Fruit fly (Drosophila melanogaster) whole organism, embryonic: ENCODE measurements around the gene CG10232.
A peak's percentile ranks its signal among the peaks of the same experiment; 100 is the strongest.

Experiments used
- Abd-B ChIP-seq: fragments of 200-800 bp; sonication (Bioruptor generic); optimal IDR thresholded peaks from 2 replicates; lab custom pipeline; 2018; ENCODE audit warnings: missing biosample characterization, mild to moderate bottlenecking, missing genetic modification characterization, moderate library complexity
- CG11398 ChIP-seq: fragments of 200-800 bp; sonication (Bioruptor generic); optimal IDR thresholded peaks from 2 replicates; lab custom pipeline; 2016; ENCODE audit warnings: missing biosample characterization, missing genetic modification characterization
- CG12391 ChIP-seq: fragments of 200-800 bp; sonication (Bioruptor generic); optimal IDR thresholded peaks from 3 replicates; lab custom pipeline; 2018; ENCODE audit warnings: missing biosample characterization, mild to moderate bottlenecking, missing genetic modification characterization, moderate library complexity
- CG13624 ChIP-seq: fragments of 200-800 bp; sonication (Bioruptor generic); optimal IDR thresholded peaks from 2 replicates; lab custom pipeline; 2016; ENCODE audit warnings: missing biosample characterization, missing genetic modification characterization
- CG15479 ChIP-seq: fragments of 200-800 bp; sonication (Bioruptor generic); optimal IDR thresholded peaks from 3 replicates; lab custom pipeline; 2019; ENCODE audit warnings: missing biosample characterization, mild to moderate bottlenecking, missing genetic modification characterization, moderate library complexity
- CG1603 ChIP-seq: fragments of 200-800 bp; sonication (Bioruptor generic); optimal IDR thresholded peaks from 2 replicates; lab custom pipeline; 2019; ENCODE audit warnings: missing biosample characterization, mild to moderate bottlenecking, missing genetic modification characterization, moderate library complexity
- CG16815 ChIP-seq: fragments of 200-800 bp; sonication (Bioruptor generic); optimal IDR thresholded peaks from 3 replicates; lab custom pipeline; 2017; ENCODE audit warnings: missing biosample characterization, mild to moderate bottlenecking, missing genetic modification characterization
- CG17361 ChIP-seq: fragments of 200-800 bp; sonication (Bioruptor generic); IDR thresholded peaks from 3 replicates; pipeline ENCODE4 v1.3.6; 2022; ENCODE audit warnings: missing biosample characterization, missing genetic modification characterization
- CG18619 ChIP-seq: fragments of 200-800 bp; sonication (Bioruptor generic); optimal IDR thresholded peaks from 3 replicates; lab custom pipeline; 2017; ENCODE audit warnings: missing biosample characterization, mild to moderate bottlenecking, missing genetic modification characterization
- CG30403 ChIP-seq: fragments of 200-800 bp; sonication (Bioruptor generic); optimal IDR thresholded peaks from 3 replicates; lab custom pipeline; 2016; ENCODE audit warnings: missing biosample characterization, missing genetic modification characterization
- CG30431 ChIP-seq: fragments of 200-800 bp; sonication (Bioruptor generic); optimal IDR thresholded peaks from 2 replicates; lab custom pipeline; 2017; ENCODE audit warnings: missing biosample characterization, missing genetic modification characterization
- CG4404 ChIP-seq: fragments of 200-800 bp; sonication (Bioruptor generic); IDR thresholded peaks from 2 replicates; pipeline ENCODE4 v1.3.6; 2022; ENCODE audit warnings: missing biosample characterization, missing genetic modification characterization
- CG5180 ChIP-seq: fragments of 200-800 bp; sonication (Bioruptor generic); optimal IDR thresholded peaks from 3 replicates; lab custom pipeline; 2017; ENCODE audit warnings: missing biosample characterization, missing genetic modification characterization, mild to moderate bottlenecking, moderate library complexity, missing genetic modification reagents
- CG6175 ChIP-seq: fragments of 200-800 bp; sonication (Bioruptor generic); IDR thresholded peaks from 3 replicates; pipeline ENCODE4 v1.3.6; 2022; ENCODE audit warnings: missing biosample characterization, missing genetic modification characterization
- CG6654 ChIP-seq: fragments of 200-800 bp; sonication (Bioruptor generic); optimal IDR thresholded peaks from 2 replicates; lab custom pipeline; 2017; ENCODE audit warnings: missing biosample characterization, mild to moderate bottlenecking, missing genetic modification characterization
- CG7839 ChIP-seq: fragments of 200-800 bp; sonication (Bioruptor generic); optimal IDR thresholded peaks from 3 replicates; lab custom pipeline; 2018; ENCODE audit warnings: missing biosample characterization, mild to moderate bottlenecking, missing genetic modification characterization, moderate library complexity
- CG8359 ChIP-seq: fragments of 200-800 bp; sonication (Bioruptor generic); optimal IDR thresholded peaks from 2 replicates; lab custom pipeline; 2017; ENCODE audit warnings: missing biosample characterization, mild to moderate bottlenecking, missing genetic modification characterization, borderline replicate concordance
- CG9817 ChIP-seq: fragments of 200-800 bp; sonication (Bioruptor generic); optimal IDR thresholded peaks from 2 replicates; lab custom pipeline; 2018; ENCODE audit warnings: missing biosample characterization, mild to moderate bottlenecking, missing genetic modification characterization, moderate library complexity
- Dll ChIP-seq: fragments of 200-800 bp; sonication (Bioruptor generic); IDR thresholded peaks from 4 replicates; pipeline ENCODE4 v1.3.6; 2022; ENCODE audit warnings: missing biosample characterization, missing genetic modification characterization; ENCODE audit not compliant: partially characterized antibody
- Ets97D ChIP-seq: fragments of 200-800 bp; sonication (Bioruptor generic); optimal IDR thresholded peaks from 3 replicates; lab custom pipeline; 2016; ENCODE audit warnings: missing biosample characterization, missing genetic modification characterization
- H15 ChIP-seq: fragments of 200-800 bp; sonication (Bioruptor generic); IDR thresholded peaks from 3 replicates; pipeline ENCODE4 v1.3.6; 2022; ENCODE audit warnings: missing biosample characterization, missing genetic modification characterization
- H2.0 ChIP-seq: fragments of 200-800 bp; sonication (Bioruptor generic); IDR thresholded peaks from 2 replicates; pipeline ENCODE4 v1.3.6; 2022; ENCODE audit warnings: missing biosample characterization, missing genetic modification characterization
- HLH4C ChIP-seq: fragments of 200-800 bp; sonication (Bioruptor generic); IDR thresholded peaks from 3 replicates; pipeline ENCODE4 v1.3.6; 2022; ENCODE audit warnings: missing biosample characterization, missing genetic modification characterization; ENCODE audit not compliant: partially characterized antibody
- HLHmδ ChIP-seq: fragments of 200-800 bp; sonication (Bioruptor generic); optimal IDR thresholded peaks from 2 replicates; lab custom pipeline; 2018; ENCODE audit warnings: missing biosample characterization, mild to moderate bottlenecking, missing genetic modification characterization, moderate library complexity
- Lhr ChIP-seq: fragments of 200-800 bp; sonication (Bioruptor generic); optimal IDR thresholded peaks from 3 replicates; lab custom pipeline; 2017; ENCODE audit warnings: mild to moderate bottlenecking, missing biosample characterization, missing genetic modification reagents, missing genetic modification characterization
- TFAM ChIP-seq: fragments of 200-800 bp; sonication (Bioruptor generic); optimal IDR thresholded peaks from 2 replicates; lab custom pipeline; 2017; ENCODE audit warnings: missing biosample characterization, missing genetic modification characterization, inconsistent platforms
- az2 ChIP-seq: fragments of 200-800 bp; sonication (Bioruptor generic); optimal IDR thresholded peaks from 3 replicates; lab custom pipeline; 2016; ENCODE audit warnings: missing biosample characterization, missing genetic modification characterization
- bcd ChIP-seq: fragments of 200-800 bp; sonication (Bioruptor generic); optimal IDR thresholded peaks from 2 replicates; lab custom pipeline; 2017; ENCODE audit warnings: missing biosample characterization, mild to moderate bottlenecking, missing genetic modification characterization
- br ChIP-seq: fragments of >200 bp; optimal IDR thresholded peaks from 2 replicates; lab custom pipeline; 2017
- bsh ChIP-seq, 2 experiments: fragments of 200-800 bp; sonication (Bioruptor generic); optimal IDR thresholded peaks; 2 replicates each; lab custom pipeline; 2017 to 2018; ENCODE audit warnings: mild to moderate bottlenecking in 2 of 2, missing biosample characterization in 2 of 2, missing genetic modification characterization in 2 of 2, moderate library complexity in 1 of 2
- cas ChIP-seq: fragments of 200-800 bp; sonication (Bioruptor generic); IDR thresholded peaks from 2 replicates; pipeline ENCODE4 v1.3.6; 2022; ENCODE audit warnings: missing biosample characterization, missing genetic modification characterization
- cato ChIP-seq: fragments of 200-800 bp; sonication (Bioruptor generic); optimal IDR thresholded peaks from 2 replicates; lab custom pipeline; 2016; ENCODE audit warnings: missing biosample characterization, missing genetic modification characterization, borderline replicate concordance
- caup ChIP-seq: fragments of 200-800 bp; sonication (Bioruptor generic); optimal IDR thresholded peaks from 3 replicates; lab custom pipeline; 2017; ENCODE audit warnings: missing biosample characterization, mild to moderate bottlenecking, missing genetic modification characterization, moderate library complexity; ENCODE audit not compliant: severe bottlenecking
- crp ChIP-seq, 2 experiments: fragments of 200-800 bp; sonication (Bioruptor generic); optimal IDR thresholded peaks; 2 replicates in 1 of 2; 3 replicates in 1 of 2; lab custom pipeline; 2017; ENCODE audit warnings: missing biosample characterization in 2 of 2, missing genetic modification characterization in 2 of 2, mild to moderate bottlenecking in 1 of 2, moderate library complexity in 1 of 2
- fd3F ChIP-seq: fragments of 200-800 bp; sonication (Bioruptor generic); optimal IDR thresholded peaks from 2 replicates; lab custom pipeline; 2018; ENCODE audit warnings: missing biosample characterization, mild to moderate bottlenecking, missing genetic modification characterization, moderate library complexity
- fd96Cb ChIP-seq: fragments of 200-800 bp; sonication (Bioruptor generic); optimal IDR thresholded peaks from 2 replicates; lab custom pipeline; 2018; ENCODE audit warnings: missing biosample characterization, mild to moderate bottlenecking, missing genetic modification characterization, moderate library complexity
- gce ChIP-seq: fragments of 200-800 bp; sonication (Bioruptor generic); IDR thresholded peaks from 3 replicates; pipeline ENCODE4 v1.3.6; 2022; ENCODE audit warnings: missing biosample characterization, missing genetic modification characterization
- hth ChIP-seq: fragments of >200 bp; optimal IDR thresholded peaks from 2 replicates; lab custom pipeline; 2017; ENCODE audit warnings: inconsistent platforms
- klu ChIP-seq: fragments of 200-800 bp; sonication (Bioruptor generic); IDR thresholded peaks from 2 replicates; pipeline ENCODE4 v1.3.6; 2022; ENCODE audit warnings: missing biosample characterization, missing genetic modification characterization
- maf-S ChIP-seq: fragments of 200-800 bp; sonication (Bioruptor generic); optimal IDR thresholded peaks from 2 replicates; lab custom pipeline; 2016; ENCODE audit warnings: missing biosample characterization, missing genetic modification characterization
- mam ChIP-seq: fragments of 200-800 bp; sonication (Bioruptor generic); optimal IDR thresholded peaks from 3 replicates; lab custom pipeline; 2016; ENCODE audit warnings: missing biosample characterization, missing genetic modification characterization
- pan ChIP-seq, 4 experiments: fragments of >200 bp in 3 of 4; fragments of 200-800 bp in 1 of 4; sonication (Bioruptor generic) in 1 of 4; optimal IDR thresholded peaks in 3 of 4; IDR thresholded peaks in 1 of 4; 2 replicates each; pipeline versions ENCODE4 v1.3.6 to Lab custom; 2017 to 2022; ENCODE audit warnings: missing biosample characterization in 2 of 4, missing genetic modification characterization in 2 of 4, mixed read lengths in 1 of 4
- phol ChIP-seq: fragments of 200-800 bp; sonication (Bioruptor generic); optimal IDR thresholded peaks from 3 replicates; lab custom pipeline; 2018; ENCODE audit warnings: missing biosample characterization, mild to moderate bottlenecking, missing genetic modification characterization, moderate library complexity
- ranshi ChIP-seq: fragments of 200-800 bp; sonication (Bioruptor generic); IDR thresholded peaks from 2 replicates; pipeline ENCODE4 v1.3.6; 2022; ENCODE audit warnings: missing biosample characterization, missing genetic modification characterization
- run ChIP-seq: fragments of 200-800 bp; sonication (Bioruptor generic); optimal IDR thresholded peaks from 3 replicates; lab custom pipeline; 2018; ENCODE audit warnings: missing biosample characterization, mild to moderate bottlenecking, missing genetic modification characterization
- sna ChIP-seq: fragments of 200-800 bp; sonication (Bioruptor generic); IDR thresholded peaks from 2 replicates; pipeline ENCODE4 v1.3.6; 2022; ENCODE audit warnings: missing biosample characterization, missing genetic modification characterization; ENCODE audit not compliant: partially characterized antibody
- vfl ChIP-seq: fragments of 200-800 bp; sonication (Bioruptor generic); optimal IDR thresholded peaks from 2 replicates; lab custom pipeline; 2016; ENCODE audit warnings: missing biosample characterization, missing genetic modification characterization
- vvl ChIP-seq: fragments of 200-800 bp; sonication (Bioruptor generic); IDR thresholded peaks from 2 replicates; pipeline ENCODE4 v1.3.6; 2022; ENCODE audit warnings: missing biosample characterization, missing genetic modification characterization

CG10232 gene

DNA sequence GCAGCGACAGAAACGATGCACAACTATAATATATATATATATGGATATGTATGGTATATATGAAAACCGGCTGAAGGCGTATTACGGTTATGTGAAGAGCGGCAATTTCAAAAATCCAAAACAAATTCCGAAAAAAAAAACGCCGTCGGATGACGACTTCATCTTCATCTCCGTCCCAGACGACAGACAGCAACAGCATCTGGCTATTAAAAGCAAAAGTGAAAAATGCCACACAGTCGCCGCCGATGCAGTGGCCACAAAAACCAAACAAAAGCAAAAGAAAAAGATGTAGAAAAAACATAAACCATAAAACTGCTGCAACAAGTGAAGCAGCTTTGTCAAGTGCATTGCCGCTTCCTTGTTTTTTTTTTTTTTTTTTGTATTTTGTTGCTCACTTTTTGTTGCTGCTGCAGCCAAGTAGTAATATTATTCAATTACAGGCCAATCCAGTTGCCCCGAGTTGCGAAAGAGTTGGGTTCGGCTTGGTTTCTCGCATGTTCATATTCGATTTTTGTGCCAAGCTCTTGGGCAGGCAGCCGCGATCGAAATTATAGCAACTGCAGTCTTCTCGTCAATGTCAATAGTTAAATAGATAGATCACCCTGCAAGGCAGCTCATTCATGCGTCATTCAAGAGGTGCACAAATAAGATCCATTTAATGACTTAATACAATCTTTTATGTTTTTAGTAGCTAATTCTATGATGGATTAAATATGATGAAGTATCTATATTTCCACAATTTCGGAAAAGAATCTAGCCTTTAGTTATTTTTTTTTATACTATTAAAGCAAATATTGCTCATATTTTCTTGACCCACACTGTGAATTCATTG is 13.4 kb upstream of the CG10232 start (continued):
- TF ChIP-seq CG11398 (GFP tag; lab: Kevin White, UChicago) (no peak), CG4404 (GFP tag; lab: Robert Waterston, UW) (no peak), CG7839 (tag; lab: Kevin White, UChicago) (peak; percentile 14), vfl (no peak), CG13624 (GFP tag; lab: Kevin White, UChicago) (no peak), CG9817 (tag; lab: Kevin White, UChicago) (no peak), Dll (no peak), CG30431 (GFP tag; lab: Kevin White, UChicago) (no peak), H2.0 (no peak), CG17361 (GFP tag; lab: Robert Waterston, UW) (no peak), sna (no peak), pan (optimal IDR thresholded peaks at IDR 0.05; lab: Kevin White, UChicago) (no peak), pan (GFP tag; optimal IDR thresholded peaks at IDR 0.05 in 1 of 2, IDR thresholded peaks at IDR 0.05 in 1 of 2) (peak in 1 of 2 experiments; percentile 21), mam (GFP tag; lab: Kevin White, UChicago) (no peak), CG8359 (GFP tag; lab: Kevin White, UChicago) (no peak), cas (no peak), TFAM (GFP tag; lab: Kevin White, UChicago) (no peak), fd3F (no peak), bcd (GFP tag; lab: Kevin White, UChicago) (no peak), br (lab: Kevin White, UChicago) (no peak), CG16815 (GFP tag; lab: Kevin White, UChicago) (no peak), hth (no peak), H15 (no peak), ranshi (GFP tag; lab: Robert Waterston, UW) (no peak), CG18619 (GFP tag; lab: Kevin White, UChicago) (no peak), crp (GFP tag; optimal IDR thresholded peaks at IDR 0.05; lab: Kevin White, UChicago) (no peak), CG6175 (GFP tag; lab: Robert Waterston, UW) (no peak), vvl (GFP tag; lab: Robert Waterston, UW) (no peak), phol (peak; percentile 41), CG6654 (GFP tag; lab: Kevin White, UChicago) (no peak), HLHmδ (GFP tag; lab: Kevin White, UChicago) (no peak), run (tag; lab: Kevin White, UChicago) (no peak), maf-S (GFP tag; lab: Kevin White, UChicago) (no peak), az2 (GFP tag; lab: Kevin White, UChicago) (no peak), caup (GFP tag; lab: Kevin White, UChicago) (no peak), CG12391 (tag; lab: Kevin White, UChicago) (peak; percentile 25), CG5180 (GFP tag; lab: Kevin White, UChicago) (no peak), CG1603 (tag; lab: Kevin White, UChicago) (no peak), klu (no peak), Lhr (GFP tag; lab: Kevin White, UChicago) (no peak), Abd-B (GFP tag; lab: Kevin White, UChicago) (no peak), fd96Cb (tag; lab: Kevin White, UChicago) (no peak), cato (GFP tag; lab: Kevin White, UChicago) (no peak), gce (GFP tag; lab: Robert Waterston, UW) (no peak), Ets97D (no peak), bsh (GFP tag; optimal IDR thresholded peaks at IDR 0.05; lab: Kevin White, UChicago) (peak in 1 of 2 experiments; percentile 7), HLH4C (GFP tag; lab: Robert Waterston, UW) (no peak), CG15479 (GFP tag; lab: Kevin White, UChicago) (no peak), CG30403 (GFP tag; lab: Kevin White, UChicago) (peak; percentile 15)
